Worm (Caenorhabditis elegans): Measurements from ENCODE around the gene C32B5.18.

- TF ChIP-seq mes-2 (tag; optimal IDR thresholded peaks at IDR 0.05; ENCODE audit: poor library complexity, severe bottlenecking) = no peak
- no peak for TF ChIP-seq dpl-1 (GFP tag; optimal IDR thresholded peaks at IDR 0.05)
- no peak for TF ChIP-seq ama-1 (optimal IDR thresholded peaks at IDR 0.05)
- no peak for TF ChIP-seq daf-19 (GFP tag; conservative IDR thresholded peaks at IDR 0.05)
These were observed 16.5 kb upstream of the C32B5.18 start, which contains the start of gene clec-43 for ce11 chrII:943773-944172.
